Fruit fly (Drosophila melanogaster) whole organism, embryonic: ENCODE results near the gene CG10222.

ENCODE experiments used
- Ada2b ChIP-seq: fragments of 200-800 bp; sonication (Bioruptor generic); IDR thresholded peaks from 2 replicates; pipeline ENCODE4 v1.3.6; 2022; ENCODE audit warnings: missing biosample characterization, missing genetic modification characterization
- Asciz ChIP-seq: fragments of 200-800 bp; sonication (Bioruptor generic); optimal IDR thresholded peaks from 2 replicates; lab custom pipeline; 2017; ENCODE audit warnings: missing biosample characterization, mild to moderate bottlenecking, missing genetic modification characterization, missing genetic modification reagents
- Bdp1 ChIP-seq: fragments of 200-800 bp; sonication (Bioruptor generic); optimal IDR thresholded peaks from 3 replicates; lab custom pipeline; 2016; ENCODE audit warnings: missing biosample characterization, missing genetic modification characterization
- CG11696 ChIP-seq: fragments of 200-800 bp; sonication (Bioruptor generic); IDR thresholded peaks from 2 replicates; pipeline ENCODE4 v1.3.6; 2022; ENCODE audit warnings: missing biosample characterization, missing genetic modification characterization
- CG12071 ChIP-seq: fragments of 200-800 bp; sonication (Bioruptor generic); optimal IDR thresholded peaks from 3 replicates; lab custom pipeline; 2018; ENCODE audit warnings: missing biosample characterization, mild to moderate bottlenecking, missing genetic modification characterization
- CG1233 ChIP-seq: fragments of 200-800 bp; sonication (Bioruptor generic); optimal IDR thresholded peaks from 4 replicates; lab custom pipeline; 2018; ENCODE audit warnings: missing biosample characterization, mild to moderate bottlenecking, missing genetic modification characterization
- CG14710 ChIP-seq: fragments of 200-800 bp; sonication (Bioruptor generic); optimal IDR thresholded peaks from 3 replicates; lab custom pipeline; 2019; ENCODE audit warnings: missing biosample characterization, mild to moderate bottlenecking, missing genetic modification characterization, moderate library complexity
- CG15601 ChIP-seq: fragments of 200-800 bp; sonication (Bioruptor generic); optimal IDR thresholded peaks from 3 replicates; lab custom pipeline; 2019; ENCODE audit warnings: missing biosample characterization, mild to moderate bottlenecking, missing genetic modification characterization, moderate library complexity
- CG1647 ChIP-seq: fragments of 200-800 bp; sonication (Bioruptor generic); optimal IDR thresholded peaks from 3 replicates; lab custom pipeline; 2016; ENCODE audit warnings: missing biosample characterization, missing genetic modification characterization
- CG17912 ChIP-seq: fragments of 200-800 bp; sonication (Bioruptor generic); optimal IDR thresholded peaks from 2 replicates; lab custom pipeline; 2018; ENCODE audit warnings: missing biosample characterization, mild to moderate bottlenecking, missing genetic modification characterization
- CG2712 ChIP-seq: fragments of 200-800 bp; optimal IDR thresholded peaks from 3 replicates; lab custom pipeline; 2019; ENCODE audit warnings: missing biosample characterization, mild to moderate bottlenecking, missing genetic modification characterization, moderate library complexity
- CG32772 ChIP-seq: fragments of 200-800 bp; sonication (Bioruptor generic); IDR thresholded peaks from 2 replicates; pipeline ENCODE4 v1.3.6; 2022; ENCODE audit warnings: missing biosample characterization, missing genetic modification characterization
- CG33557 ChIP-seq: fragments of 200-800 bp; sonication (Bioruptor generic); optimal IDR thresholded peaks from 2 replicates; lab custom pipeline; 2019; ENCODE audit warnings: missing biosample characterization, mild to moderate bottlenecking, missing genetic modification characterization, moderate library complexity
- CG3407 ChIP-seq: fragments of 200-800 bp; sonication (Bioruptor generic); optimal IDR thresholded peaks from 2 replicates; lab custom pipeline; 2018; ENCODE audit warnings: missing biosample characterization, mild to moderate bottlenecking, missing genetic modification characterization
- CG34224 ChIP-seq: fragments of 200-800 bp; sonication (Bioruptor generic); IDR thresholded peaks from 3 replicates; pipeline ENCODE4 v1.3.6; 2022; ENCODE audit warnings: missing biosample characterization, missing genetic modification characterization; ENCODE audit not compliant: partially characterized antibody
- CG3838 ChIP-seq: fragments of 200-800 bp; sonication (Bioruptor generic); optimal IDR thresholded peaks from 3 replicates; lab custom pipeline; 2016; ENCODE audit warnings: missing biosample characterization, missing genetic modification characterization
- CG4424 ChIP-seq: fragments of 200-800 bp; sonication (Bioruptor generic); optimal IDR thresholded peaks from 3 replicates; lab custom pipeline; 2016; ENCODE audit warnings: missing biosample characterization, missing genetic modification characterization
- CG4617 ChIP-seq: fragments of 200-800 bp; sonication (Bioruptor generic); optimal IDR thresholded peaks from 3 replicates; lab custom pipeline; 2016; ENCODE audit warnings: missing biosample characterization, missing genetic modification characterization, borderline replicate concordance
- CG4854 ChIP-seq: fragments of 200-800 bp; sonication (Bioruptor generic); optimal IDR thresholded peaks from 2 replicates; lab custom pipeline; 2016; ENCODE audit warnings: missing biosample characterization, missing genetic modification characterization, inconsistent platforms
- CG6654 ChIP-seq: fragments of 200-800 bp; sonication (Bioruptor generic); optimal IDR thresholded peaks from 2 replicates; lab custom pipeline; 2017; ENCODE audit warnings: missing biosample characterization, mild to moderate bottlenecking, missing genetic modification characterization
- CG6683 ChIP-seq: fragments of 200-800 bp; sonication (Bioruptor generic); optimal IDR thresholded peaks from 2 replicates; lab custom pipeline; 2017; ENCODE audit warnings: missing biosample characterization, mild to moderate bottlenecking, missing genetic modification characterization, missing genetic modification reagents
- CG7963 ChIP-seq: fragments of 200-800 bp; sonication (Bioruptor generic); IDR thresholded peaks from 3 replicates; pipeline ENCODE4 v1.3.6; 2022; ENCODE audit warnings: missing biosample characterization, missing genetic modification characterization; ENCODE audit not compliant: partially characterized antibody
- CG8765 ChIP-seq: fragments of 200-800 bp; sonication (Bioruptor generic); IDR thresholded peaks from 2 replicates; pipeline ENCODE4 v1.3.6; 2022; ENCODE audit warnings: missing biosample characterization, missing genetic modification characterization
- Dip2 ChIP-seq: fragments of 200-800 bp; sonication (Bioruptor generic); IDR thresholded peaks from 2 replicates; pipeline ENCODE4 v1.3.6; 2022; ENCODE audit warnings: missing biosample characterization, missing genetic modification characterization
- Ets65A ChIP-seq: fragments of 200-800 bp; sonication (Bioruptor generic); peaks from one replicate; lab custom pipeline; 2016; ENCODE audit warnings: missing biosample characterization, missing genetic modification characterization
- Gsc ChIP-seq: fragments of 200-800 bp; sonication (Bioruptor generic); IDR thresholded peaks from 2 replicates; pipeline ENCODE4 v1.3.6; 2022; ENCODE audit warnings: missing biosample characterization, missing genetic modification characterization
- HLH54F ChIP-seq: fragments of 200-800 bp; sonication (Bioruptor generic); optimal IDR thresholded peaks from 3 replicates; lab custom pipeline; 2016; ENCODE audit warnings: missing biosample characterization, missing genetic modification characterization
- MBD-R2 ChIP-seq: fragments of 200-800 bp; sonication (Bioruptor generic); IDR thresholded peaks from 2 replicates; pipeline ENCODE4 v1.3.6; 2022; ENCODE audit warnings: missing biosample characterization, missing genetic modification characterization
- Meics ChIP-seq: fragments of 200-800 bp; sonication (Bioruptor generic); optimal IDR thresholded peaks from 2 replicates; lab custom pipeline; 2017; ENCODE audit warnings: missing biosample characterization, mild to moderate bottlenecking, missing genetic modification characterization
- Mrtf ChIP-seq: fragments of 200-800 bp; sonication (Bioruptor generic); IDR thresholded peaks from 3 replicates; pipeline ENCODE4 v1.3.6; 2022; ENCODE audit warnings: missing biosample characterization, missing genetic modification characterization
- Oaz ChIP-seq: fragments of 200-800 bp; sonication (Bioruptor generic); IDR thresholded peaks from 2 replicates; pipeline ENCODE4 v1.3.6; 2022; ENCODE audit warnings: missing biosample characterization, missing genetic modification characterization
- Tbp ChIP-seq: fragments of >200 bp; optimal IDR thresholded peaks from 2 replicates; lab custom pipeline; 2018; ENCODE audit warnings: missing biosample characterization, missing genetic modification characterization
- Trl ChIP-seq, 3 experiments: fragments of >200 bp in 2 of 3; fragments of 200-800 bp in 1 of 3; sonication (Bioruptor generic) in 1 of 3; optimal IDR thresholded peaks; 2 replicates in 1 of 3; 3 replicates in 2 of 3; lab custom pipeline; 2016 to 2017; ENCODE audit warnings: missing biosample characterization in 1 of 3, missing genetic modification characterization in 1 of 3
- aop ChIP-seq: fragments of 200-800 bp; sonication (Bioruptor generic); IDR thresholded peaks from 2 replicates; pipeline ENCODE4 v1.3.6; 2022; ENCODE audit warnings: missing biosample characterization, missing genetic modification characterization
- ap ChIP-seq: fragments of 200-800 bp; sonication (Bioruptor generic); IDR thresholded peaks from 2 replicates; pipeline ENCODE4 v1.3.6; 2022; ENCODE audit warnings: missing biosample characterization, missing genetic modification characterization
- bcd ChIP-seq: fragments of 200-800 bp; sonication (Bioruptor generic); optimal IDR thresholded peaks from 2 replicates; lab custom pipeline; 2017; ENCODE audit warnings: missing biosample characterization, mild to moderate bottlenecking, missing genetic modification characterization
- chif ChIP-seq, 2 experiments: fragments of 200-800 bp; sonication (Bioruptor generic); optimal IDR thresholded peaks; 3 replicates each; lab custom pipeline; 2016; ENCODE audit warnings: missing biosample characterization in 2 of 2, missing genetic modification characterization in 2 of 2
- chm ChIP-seq: fragments of 200-800 bp; sonication (Bioruptor generic); IDR thresholded peaks from 2 replicates; pipeline ENCODE4 v1.3.6; 2022; ENCODE audit warnings: missing biosample characterization, missing genetic modification characterization
- en ChIP-seq: fragments of 200-800 bp; sonication (Bioruptor generic); optimal IDR thresholded peaks from 2 replicates; lab custom pipeline; 2016; ENCODE audit warnings: missing biosample characterization, missing genetic modification characterization
- eyg ChIP-seq: fragments of 200-800 bp; sonication (Bioruptor generic); optimal IDR thresholded peaks from 3 replicates; lab custom pipeline; 2016; ENCODE audit warnings: missing biosample characterization, missing genetic modification characterization
- gro ChIP-seq: fragments of 200-800 bp; sonication (Bioruptor generic); optimal IDR thresholded peaks from 2 replicates; lab custom pipeline; 2016; ENCODE audit warnings: missing biosample characterization, missing genetic modification characterization
- gsb-n ChIP-seq: fragments of 200-800 bp; sonication (Bioruptor generic); optimal IDR thresholded peaks from 3 replicates; lab custom pipeline; 2018; ENCODE audit warnings: missing biosample characterization, mild to moderate bottlenecking, missing genetic modification characterization
- lilli ChIP-seq: fragments of 200-800 bp; sonication (Bioruptor generic); optimal IDR thresholded peaks from 3 replicates; lab custom pipeline; 2016; ENCODE audit warnings: missing biosample characterization, missing genetic modification characterization
- lola ChIP-seq, 3 experiments: fragments of >200 bp in 2 of 3; fragments of 200-800 bp in 1 of 3; sonication (Bioruptor generic) in 1 of 3; optimal IDR thresholded peaks; 2 replicates each; lab custom pipeline; 2017 to 2019; ENCODE audit warnings: missing biosample characterization in 3 of 3, missing genetic modification characterization in 3 of 3, mild to moderate bottlenecking in 1 of 3, moderate library complexity in 1 of 3
- mld ChIP-seq: fragments of 200-800 bp; sonication (Bioruptor generic); IDR thresholded peaks from 3 replicates; pipeline ENCODE4 v1.3.6; 2022; ENCODE audit warnings: missing biosample characterization, missing genetic modification characterization; ENCODE audit not compliant: partially characterized antibody
- peb ChIP-seq: fragments of 200-800 bp; sonication (Bioruptor generic); IDR thresholded peaks from 2 replicates; pipeline ENCODE4 v1.3.6; 2022; ENCODE audit warnings: missing biosample characterization, missing genetic modification characterization
- pnt ChIP-seq: fragments of 200-800 bp; sonication (Bioruptor generic); optimal IDR thresholded peaks from 3 replicates; lab custom pipeline; 2016; ENCODE audit warnings: missing biosample characterization, missing genetic modification characterization
- ranshi ChIP-seq: fragments of 200-800 bp; sonication (Bioruptor generic); IDR thresholded peaks from 2 replicates; pipeline ENCODE4 v1.3.6; 2022; ENCODE audit warnings: missing biosample characterization, missing genetic modification characterization
- sisA ChIP-seq: fragments of 200-800 bp; sonication (Bioruptor generic); IDR thresholded peaks from 2 replicates; pipeline ENCODE4 v1.3.6; 2022; ENCODE audit warnings: missing biosample characterization, missing genetic modification characterization
- slp2 ChIP-seq: fragments of 200-800 bp; sonication (Bioruptor generic); optimal IDR thresholded peaks from 2 replicates; lab custom pipeline; 2016; ENCODE audit warnings: missing biosample characterization, missing genetic modification characterization
- sug ChIP-seq: fragments of 200-800 bp; optimal IDR thresholded peaks from 2 replicates; lab custom pipeline; 2019; ENCODE audit warnings: missing biosample characterization, mild to moderate bottlenecking, missing genetic modification characterization, moderate library complexity
- tx ChIP-seq: fragments of 200-800 bp; sonication (Bioruptor generic); optimal IDR thresholded peaks from 2 replicates; lab custom pipeline; 2016; ENCODE audit warnings: missing biosample characterization, missing genetic modification characterization

CG10222 gene

dm6 chr3L:13410999-13411398 is 1.3 kb downstream of the CG10222 start (continued):
- no peak for TF ChIP-seq Asciz (GFP tag; lab: Kevin White, UChicago)
- no peak for TF ChIP-seq CG6654 (GFP tag; lab: Kevin White, UChicago)
- TF ChIP-seq CG3838 (GFP tag; lab: Kevin White, UChicago) = no peak
- no peak for TF ChIP-seq chm (GFP tag; lab: Robert Waterston, UW)
- no peak for TF ChIP-seq Mrtf
- TF ChIP-seq CG34224 (GFP tag; lab: Robert Waterston, UW) = no peak
- no peak for TF ChIP-seq CG6683 (GFP tag; lab: Kevin White, UChicago)
- no peak for TF ChIP-seq gro (GFP tag; lab: Kevin White, UChicago)
- peak; percentile 25 for TF ChIP-seq CG14710 (tag; lab: Kevin White, UChicago)
- peak; percentile 17; the same call in 1 of the 2 replicates for TF ChIP-seq MBD-R2
- no peak for TF ChIP-seq CG12071 (GFP tag; lab: Kevin White, UChicago)
- peak in 1 of 3 experiments; percentile 2 for TF ChIP-seq lola (GFP tag; optimal IDR thresholded peaks at IDR 0.05; lab: Kevin White, UChicago)
- no peak for TF ChIP-seq Ada2b (GFP tag; lab: Robert Waterston, UW)
- no peak for TF ChIP-seq CG11696 (GFP tag; lab: Robert Waterston, UW)
- TF ChIP-seq Bdp1 = no peak
- no peak for TF ChIP-seq ap (GFP tag; lab: Robert Waterston, UW)
- TF ChIP-seq Gsc (GFP tag; lab: Robert Waterston, UW) = no peak
- peak; percentile 61 for TF ChIP-seq CG2712 (tag; lab: Kevin White, UChicago)
- no peak for TF ChIP-seq tx (GFP tag; lab: Kevin White, UChicago)
- TF ChIP-seq CG8765 (GFP tag; lab: Robert Waterston, UW) = no peak
- no peak for TF ChIP-seq Oaz (GFP tag; lab: Robert Waterston, UW)
- no peak for TF ChIP-seq slp2 (GFP tag; lab: Kevin White, UChicago)
- TF ChIP-seq Trl (optimal IDR thresholded peaks at IDR 0.05; lab: Kevin White, UChicago) = no peak
- peak; percentile 1 for TF ChIP-seq Trl (GFP tag; optimal IDR thresholded peaks at IDR 0.05; lab: Kevin White, UChicago)
- TF ChIP-seq HLH54F (GFP tag; lab: Kevin White, UChicago) = no peak
- peak; percentile 39 for TF ChIP-seq lilli (GFP tag; lab: Kevin White, UChicago)
- no peak for TF ChIP-seq CG4854
- no peak for TF ChIP-seq CG33557 (GFP tag; lab: Kevin White, UChicago)
- peak; percentile 20 for TF ChIP-seq CG1647 (GFP tag; lab: Kevin White, UChicago)
- no peak for TF ChIP-seq CG1233
- no peak for TF ChIP-seq gsb-n (tag; lab: Kevin White, UChicago)
- peak; percentile 26 for TF ChIP-seq CG4424 (GFP tag; lab: Kevin White, UChicago)
- TF ChIP-seq mld = no peak
- no peak for TF ChIP-seq en (GFP tag; lab: Kevin White, UChicago)
- no peak for TF ChIP-seq peb (GFP tag; lab: Robert Waterston, UW)
- TF ChIP-seq bcd = peak; percentile 32
- no peak for TF ChIP-seq CG7963 (GFP tag; lab: Robert Waterston, UW)
- TF ChIP-seq Tbp (GFP tag; lab: Kevin White, UChicago) = no peak
- peak; percentile 27 for TF ChIP-seq CG4617 (GFP tag; lab: Kevin White, UChicago)
- TF ChIP-seq aop (GFP tag; lab: Robert Waterston, UW) = no peak
- TF ChIP-seq ranshi (GFP tag; lab: Robert Waterston, UW) = no peak
- TF ChIP-seq CG3407 (GFP tag; lab: Kevin White, UChicago) = no peak
- no peak for TF ChIP-seq eyg (GFP tag; lab: Kevin White, UChicago)
- no peak for TF ChIP-seq CG17912
- peak; percentile 99 for TF ChIP-seq Dip2 (GFP tag; lab: Robert Waterston, UW)
- TF ChIP-seq chif (GFP tag; optimal IDR thresholded peaks at IDR 0.05; lab: Kevin White, UChicago) = peak in 1 of 2 experiments; percentile 66
- no peak for TF ChIP-seq Meics (GFP tag; lab: Kevin White, UChicago)
- TF ChIP-seq CG15601 (tag; lab: Kevin White, UChicago) = peak; percentile 37
- TF ChIP-seq sug (tag; lab: Kevin White, UChicago) = peak; percentile 29
- TF ChIP-seq sisA (GFP tag; lab: Robert Waterston, UW) = peak; percentile 36
- peak; percentile 22; the same call in 1 of the 2 replicates for TF ChIP-seq CG32772
- peak; percentile 29 for TF ChIP-seq pnt
- TF ChIP-seq Ets65A (GFP tag; lab: Kevin White, UChicago) = peak; percentile 70
